Fruit fly (Drosophila melanogaster): ENCODE measurements around the gene CG4972.

CG4972 gene

DNA sequence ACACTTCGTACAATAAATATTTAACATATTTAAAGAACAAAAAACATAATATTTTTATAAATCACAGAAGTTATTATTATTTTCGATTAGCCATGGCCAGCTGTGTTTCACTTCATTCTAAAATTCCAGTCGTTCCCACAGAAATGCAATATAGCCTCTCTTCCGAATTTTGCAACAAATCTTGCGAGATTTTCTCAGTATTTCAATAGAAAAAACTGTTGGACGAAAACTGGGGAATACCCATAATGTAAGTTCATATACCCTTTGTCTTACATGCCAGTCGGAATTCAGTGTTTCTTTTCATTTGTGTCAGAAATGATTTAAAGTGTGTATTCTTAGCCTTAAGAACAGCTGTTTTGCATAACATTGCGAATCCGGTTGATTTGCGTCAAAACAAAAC is 41.9 kb downstream of the CG4972 start, which contains the start of the genes CtsL4 and ClpP (continued):
- TF ChIP-seq Eip75B (GFP tag; optimal IDR thresholded peaks at IDR 0.05): no peak
- TF ChIP-seq CG6854 (GFP tag; optimal IDR thresholded peaks at IDR 0.05): no peak
- no peak for TF ChIP-seq Hr4 (GFP tag; optimal IDR thresholded peaks at IDR 0.05)
- peak; percentile 55 for TF ChIP-seq esn (GFP tag; optimal IDR thresholded peaks at IDR 0.05)
- peak; percentile 45 for TF ChIP-seq CG3032 (tag; optimal IDR thresholded peaks at IDR 0.05)
- no peak for TF ChIP-seq Lpt (GFP tag; optimal IDR thresholded peaks at IDR 0.05)
- TF ChIP-seq Gug (GFP tag; IDR thresholded peaks at IDR 0.05): no peak
- no peak for TF ChIP-seq Blimp-1 (GFP tag; optimal IDR thresholded peaks at IDR 0.05)
- no peak for TF ChIP-seq CG10631 (GFP tag; optimal IDR thresholded peaks at IDR 0.05)
- no peak for TF ChIP-seq salr (GFP tag; optimal IDR thresholded peaks at IDR 0.05)
- TF ChIP-seq CG6276 (GFP tag; optimal IDR thresholded peaks at IDR 0.05): no peak
- TF ChIP-seq ss (GFP tag; optimal IDR thresholded peaks at IDR 0.05): no peak
- no peak for TF ChIP-seq CG9139 (GFP tag; optimal IDR thresholded peaks at IDR 0.05)
- peak; percentile 29 for TF ChIP-seq cyc (GFP tag; optimal IDR thresholded peaks at IDR 0.05)
- TF ChIP-seq CG31627 (GFP tag; optimal IDR thresholded peaks at IDR 0.05): peak; percentile 50
- no peak for TF ChIP-seq CG15336 (GFP tag; IDR thresholded peaks at IDR 0.05)
- no peak for TF ChIP-seq Met (GFP tag; optimal IDR thresholded peaks at IDR 0.05)
- no peak for TF ChIP-seq Hr39 (GFP tag; optimal IDR thresholded peaks at IDR 0.05)

DNA sequence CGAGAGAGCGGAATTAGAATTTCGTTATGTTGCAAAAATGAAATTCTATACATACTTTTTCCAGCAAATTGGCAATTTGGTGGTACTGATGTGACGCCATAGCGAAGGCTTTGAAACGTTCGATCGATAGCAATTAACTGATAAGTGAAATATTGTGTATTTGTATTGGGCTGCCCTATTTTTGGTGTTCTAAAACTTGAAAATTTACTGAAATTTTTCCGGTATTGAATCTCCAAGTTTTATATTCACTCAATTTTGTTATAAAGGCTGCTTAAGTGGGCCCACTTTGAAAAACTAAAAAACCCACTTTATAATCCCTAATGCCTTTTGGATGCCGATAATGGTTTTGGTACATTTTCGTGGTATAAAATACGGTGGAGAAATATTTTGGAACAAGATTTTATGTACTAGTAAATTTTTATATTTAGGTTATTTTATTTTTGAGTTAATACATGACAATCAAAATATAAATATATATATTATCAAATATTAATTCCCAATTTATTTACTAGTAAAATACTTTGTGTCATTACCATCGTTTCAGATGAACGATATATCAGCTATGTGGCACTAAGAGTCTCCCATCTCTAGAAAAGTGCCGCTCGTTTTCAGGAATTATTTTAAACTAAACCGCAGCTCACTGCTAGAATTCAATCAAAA is 47.9 kb downstream of the CG4972 start, which contains the start of the genes Cand1 and pim:
Gene Cand1, minus strand, starts transcription at position 300 of the 660 bp plus-strand sequence.
Gene pim, plus strand, starts transcription at position 582 of the 660 bp plus-strand sequence.
- TF ChIP-seq CG6808 (GFP tag; optimal IDR thresholded peaks at IDR 0.05) (no peak), Sox14 (GFP tag; optimal IDR thresholded peaks at IDR 0.05) (no peak), CG16779 (tag; optimal IDR thresholded peaks at IDR 0.05) (no peak), eg (GFP tag; IDR thresholded peaks at IDR 0.05) (no peak), CG3032 (tag; optimal IDR thresholded peaks at IDR 0.05) (peak; percentile 16), vri (GFP tag; optimal IDR thresholded peaks at IDR 0.05) (no peak), pdm3 (GFP tag; optimal IDR thresholded peaks at IDR 0.05) (no peak)

DNA sequence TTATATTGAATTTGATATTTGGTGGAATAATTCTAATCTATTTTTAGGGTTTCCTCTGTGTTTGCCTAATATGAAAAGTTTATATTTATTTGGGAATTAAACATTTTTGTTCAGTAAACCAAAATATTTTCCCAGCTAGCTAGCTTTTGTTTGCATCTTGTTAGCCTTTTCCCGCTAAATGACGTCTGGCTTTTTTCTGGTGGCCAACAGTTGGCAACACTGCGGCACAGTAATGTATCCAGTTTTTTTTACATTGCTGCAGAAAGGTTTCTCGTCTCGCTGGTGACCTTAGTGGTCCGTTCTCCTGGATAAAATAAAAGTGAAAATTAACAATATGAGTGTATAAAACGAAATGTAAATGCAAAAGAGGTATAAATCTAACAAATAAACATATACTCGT is 49.6 kb downstream of the CG4972 start, which contains the start of gene lft:
Gene lft, plus strand, starts transcription at position 243 of the 400 bp plus-strand sequence.
- TF ChIP-seq CG10669 (GFP tag; optimal IDR thresholded peaks at IDR 0.05): no peak
- no peak for TF ChIP-seq CG6808 (GFP tag; optimal IDR thresholded peaks at IDR 0.05)
- peak; percentile 42 for TF ChIP-seq Eip78C (GFP tag)
- no peak for TF ChIP-seq CG32006 (GFP tag; optimal IDR thresholded peaks at IDR 0.05)
- TF ChIP-seq acj6 (GFP tag; optimal IDR thresholded peaks at IDR 0.05): no peak
- TF ChIP-seq ss (GFP tag; optimal IDR thresholded peaks at IDR 0.05): peak in 1 of 2 experiments; percentile 32
- peak; percentile 51 for TF ChIP-seq dsx (GFP tag; optimal IDR thresholded peaks at IDR 0.05; ENCODE audit: poor library complexity, severe bottlenecking)
- peak; percentile 53 for TF ChIP-seq CG8319 (GFP tag; optimal IDR thresholded peaks at IDR 0.05)
- TF ChIP-seq CG3919 (GFP tag; optimal IDR thresholded peaks at IDR 0.05): no peak
- no peak for TF ChIP-seq CG1621 (tag; optimal IDR thresholded peaks at IDR 0.05)
- TF ChIP-seq topi (GFP tag; optimal IDR thresholded peaks at IDR 0.05): no peak

DNA sequence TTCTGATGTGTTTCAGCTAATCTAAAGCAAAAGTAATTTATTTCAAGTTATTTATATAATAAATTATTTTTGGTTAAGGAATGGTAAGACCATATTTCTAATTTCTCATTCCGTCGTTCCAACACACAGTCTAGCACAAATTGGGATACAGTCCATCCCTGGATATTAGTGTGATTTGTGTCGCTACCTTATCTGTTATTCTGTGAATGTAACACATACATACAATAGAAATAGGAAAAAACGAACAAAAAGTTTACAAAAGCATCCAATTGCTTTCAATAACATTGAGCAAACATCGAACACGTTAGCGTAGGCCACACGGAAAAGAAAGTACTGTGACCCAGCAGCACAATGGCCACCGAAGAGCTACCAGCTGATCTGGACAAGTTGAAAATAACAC is 51.9 kb downstream of the CG4972 start, which contains the start of gene CG5056:
Gene CG5056, plus strand, starts transcription at position 168 of the 400 bp plus-strand sequence.
- no peak for TF ChIP-seq CG32006 (GFP tag; optimal IDR thresholded peaks at IDR 0.05)
- no peak for TF ChIP-seq Lpt (GFP tag; optimal IDR thresholded peaks at IDR 0.05)
- TF ChIP-seq CG31627 (GFP tag; optimal IDR thresholded peaks at IDR 0.05): no peak
- TF ChIP-seq ss (GFP tag; optimal IDR thresholded peaks at IDR 0.05): no peak
- no peak for TF ChIP-seq CG1621 (tag; optimal IDR thresholded peaks at IDR 0.05)
- peak; percentile 55 for TF ChIP-seq CG8119 (GFP tag; IDR thresholded peaks at IDR 0.05)
- TF ChIP-seq CG8319 (GFP tag; optimal IDR thresholded peaks at IDR 0.05): no peak
- TF ChIP-seq fkh (GFP tag; optimal IDR thresholded peaks at IDR 0.05): no peak
- TF ChIP-seq CG4318 (GFP tag; optimal IDR thresholded peaks at IDR 0.05): no peak
- TF ChIP-seq CG6792 (GFP tag; optimal IDR thresholded peaks at IDR 0.05): no peak
- no peak for TF ChIP-seq CG6808 (GFP tag; optimal IDR thresholded peaks at IDR 0.05)
- peak; percentile 47 for TF ChIP-seq CG3032 (tag; optimal IDR thresholded peaks at IDR 0.05)
- TF ChIP-seq svp (GFP tag): no peak
- no peak for TF ChIP-seq salr (GFP tag; optimal IDR thresholded peaks at IDR 0.05)
- TF ChIP-seq dsx (GFP tag; optimal IDR thresholded peaks at IDR 0.05; ENCODE audit: poor library complexity, severe bottlenecking): no peak
- TF ChIP-seq spab (GFP tag; optimal IDR thresholded peaks at IDR 0.05): no peak
- TF ChIP-seq cyc (GFP tag; optimal IDR thresholded peaks at IDR 0.05): peak; percentile 1
- no peak for TF ChIP-seq vri (GFP tag; optimal IDR thresholded peaks at IDR 0.05)
- peak; percentile 6 for TF ChIP-seq Ets96B (tag; optimal IDR thresholded peaks at IDR 0.05)
- peak; percentile 63 for TF ChIP-seq Eip78C (GFP tag)
- TF ChIP-seq CG8632 (GFP tag; optimal IDR thresholded peaks at IDR 0.05): no peak
- TF ChIP-seq Ets21C (GFP tag; optimal IDR thresholded peaks at IDR 0.05): no peak
- TF ChIP-seq CG10631 (GFP tag; optimal IDR thresholded peaks at IDR 0.05): no peak
- TF ChIP-seq CG6163 (GFP tag; IDR thresholded peaks at IDR 0.05): no peak; the same call in 2 of the 3 replicates
